Worm (Caenorhabditis elegans): ENCODE measurements around the gene irk-1.

ce11 chrX:6808239-6808638 is 30.3 kb upstream of the irk-1 start:
- TF ChIP-seq cog-1 (tag; optimal IDR thresholded peaks at IDR 0.05) (no peak), ztf-23 (GFP tag; IDR thresholded peaks at IDR 0.05) (no peak), klf-2 (GFP tag; conservative IDR thresholded peaks at IDR 0.05) (no peak), ref-1 (GFP tag; conservative IDR thresholded peaks at IDR 0.05) (no peak), ztf-29 (GFP tag; IDR thresholded peaks at IDR 0.05) (no peak), flt-1 (GFP tag; IDR thresholded peaks at IDR 0.05) (no peak)

Data from whole organism, midembryonic.